Fruit fly (Drosophila melanogaster) whole organism, adult: ENCODE measurements around the gene east.
A peak's percentile ranks its signal among the peaks of the same experiment; 100 is the strongest.

ENCODE experiments used
- CG11617 ChIP-seq: fragments of 200-800 bp; sonication (Bioruptor generic); optimal IDR thresholded peaks from 2 replicates; lab custom pipeline; 2017; ENCODE audit warnings: mild to moderate bottlenecking, missing biosample characterization, missing genetic modification reagents, missing genetic modification characterization
- CG12768 ChIP-seq: fragments of 200-800 bp; sonication (Bioruptor generic); optimal IDR thresholded peaks from 2 replicates; lab custom pipeline; 2017; ENCODE audit warnings: missing biosample characterization, missing genetic modification characterization, mild to moderate bottlenecking, moderate library complexity, missing genetic modification reagents
- CG14711 ChIP-seq: fragments of 200-800 bp; sonication (Bioruptor generic); optimal IDR thresholded peaks from 2 replicates; lab custom pipeline; 2018; ENCODE audit warnings: missing biosample characterization, mild to moderate bottlenecking, missing genetic modification characterization, moderate library complexity
- CG1620 ChIP-seq: fragments of 200-800 bp; sonication (Bioruptor generic); optimal IDR thresholded peaks from 2 replicates; lab custom pipeline; 2016; ENCODE audit warnings: missing biosample characterization, missing genetic modification characterization
- CG33017 ChIP-seq: fragments of 200-800 bp; sonication (Bioruptor generic); optimal IDR thresholded peaks from 2 replicates; lab custom pipeline; 2018; ENCODE audit warnings: missing biosample characterization, mild to moderate bottlenecking, missing genetic modification characterization, moderate library complexity
- CG5204 ChIP-seq: fragments of 200-800 bp; sonication (Bioruptor generic); optimal IDR thresholded peaks from 2 replicates; lab custom pipeline; 2016; ENCODE audit warnings: missing biosample characterization, missing genetic modification characterization
- CG7045 ChIP-seq: fragments of 200-800 bp; sonication (Bioruptor generic); optimal IDR thresholded peaks from 2 replicates; lab custom pipeline; 2017; ENCODE audit warnings: missing biosample characterization, mild to moderate bottlenecking, missing genetic modification characterization
- CG7101 ChIP-seq: fragments of 200-800 bp; sonication (Bioruptor generic); optimal IDR thresholded peaks from 2 replicates; lab custom pipeline; 2018; ENCODE audit warnings: missing biosample characterization, mild to moderate bottlenecking, missing genetic modification characterization, moderate library complexity
- Clk ChIP-seq: fragments of 200-800 bp; sonication (Bioruptor generic); optimal IDR thresholded peaks from 2 replicates; lab custom pipeline; 2017; ENCODE audit warnings: missing biosample characterization, missing genetic modification characterization
- Crg-1 ChIP-seq: fragments of 200-800 bp; sonication (Bioruptor generic); optimal IDR thresholded peaks from 2 replicates; lab custom pipeline; 2016; ENCODE audit warnings: missing biosample characterization, missing genetic modification characterization
- Hr96 ChIP-seq: fragments of 200-800 bp; sonication (Bioruptor generic); optimal IDR thresholded peaks from 2 replicates; lab custom pipeline; 2016; ENCODE audit warnings: missing biosample characterization, missing genetic modification characterization
- Mnt ChIP-seq: fragments of 200-800 bp; sonication (Bioruptor generic); optimal IDR thresholded peaks from 2 replicates; lab custom pipeline; 2016; ENCODE audit warnings: missing biosample characterization, mild to moderate bottlenecking, missing genetic modification characterization
- bab1 ChIP-seq: fragments of 200-800 bp; sonication (Bioruptor generic); optimal IDR thresholded peaks from 3 replicates; lab custom pipeline; 2019; ENCODE audit warnings: missing biosample characterization, mild to moderate bottlenecking, missing genetic modification characterization, moderate library complexity
- cic ChIP-seq: fragments of 200-800 bp; sonication (Bioruptor generic); optimal IDR thresholded peaks from 2 replicates; lab custom pipeline; 2017; ENCODE audit warnings: missing biosample characterization, mild to moderate bottlenecking, missing genetic modification characterization, moderate library complexity
- cnc ChIP-seq, 2 experiments: fragments of >200 bp; optimal IDR thresholded peaks; 2 replicates each; lab custom pipeline; 2017
- kay ChIP-seq: fragments of 200-800 bp; sonication (Bioruptor generic); peaks from one replicate; lab custom pipeline; 2016; ENCODE audit warnings: missing biosample characterization, missing genetic modification characterization, borderline replicate concordance
- ovo ChIP-seq: fragments of 200-800 bp; sonication (Bioruptor generic); optimal IDR thresholded peaks from 2 replicates; lab custom pipeline; 2016; ENCODE audit warnings: missing biosample characterization, missing genetic modification characterization
- pad ChIP-seq: fragments of 200-800 bp; sonication (Bioruptor generic); optimal IDR thresholded peaks from 3 replicates; lab custom pipeline; 2017; ENCODE audit warnings: missing biosample characterization, missing genetic modification characterization, mild to moderate bottlenecking, moderate library complexity, missing genetic modification reagents
- tj ChIP-seq: fragments of 200-800 bp; sonication (Bioruptor generic); optimal IDR thresholded peaks from 3 replicates; lab custom pipeline; 2017; ENCODE audit warnings: missing biosample characterization, mild to moderate bottlenecking, missing genetic modification characterization, moderate library complexity
- toe ChIP-seq: fragments of 200-800 bp; sonication (Bioruptor generic); optimal IDR thresholded peaks from 2 replicates; lab custom pipeline; 2016; ENCODE audit warnings: missing biosample characterization, missing genetic modification characterization

east gene

DNA sequence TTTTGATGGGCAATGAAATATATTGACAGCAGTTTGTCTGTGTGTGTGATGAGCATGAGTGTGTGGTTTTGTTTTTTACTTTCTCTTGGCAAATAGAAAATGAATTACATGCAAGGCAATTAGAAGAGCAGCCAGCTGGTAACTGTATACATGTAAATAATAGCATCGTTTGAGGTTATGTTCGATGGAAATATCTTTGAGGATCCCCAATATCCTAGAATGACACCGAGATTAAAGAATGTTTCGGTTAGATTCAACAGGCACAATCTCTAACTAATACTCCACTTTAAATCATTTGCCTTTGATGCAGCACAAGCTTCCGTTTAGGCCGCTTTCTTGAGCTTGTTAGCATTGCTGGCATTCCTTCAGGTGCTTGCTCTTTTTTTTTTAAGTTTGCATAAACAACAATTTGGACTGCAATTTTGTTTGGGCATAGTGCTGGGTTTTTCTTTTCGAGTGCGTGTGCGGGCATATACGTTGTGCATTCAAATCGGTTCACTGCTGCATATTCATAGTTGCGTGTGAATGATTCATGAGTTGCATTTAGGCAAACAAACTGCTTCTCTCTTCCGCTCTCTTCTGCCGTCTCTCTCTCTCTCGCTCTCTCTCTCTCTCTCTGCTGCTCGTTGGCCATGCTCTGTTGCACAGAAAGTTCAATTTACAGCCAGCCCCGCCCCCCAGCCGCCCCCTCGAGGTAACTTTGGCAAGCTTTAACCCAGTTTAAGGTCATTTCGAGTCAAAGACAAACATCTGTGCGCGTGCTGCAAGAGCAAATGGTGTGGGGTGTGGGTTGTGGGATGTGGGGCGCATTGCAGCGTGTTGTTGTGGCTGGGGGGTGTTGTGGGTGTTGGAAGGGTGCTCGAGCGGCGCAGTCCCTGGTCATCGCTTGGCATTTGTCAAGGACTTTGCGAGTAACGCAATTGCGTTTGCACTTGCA lies 46.0 kb upstream of the east start:
- no peak for TF ChIP-seq CG12768 (GFP tag; lab: Kevin White, UChicago)
- no peak for TF ChIP-seq CG7045
- no peak for TF ChIP-seq kay (GFP tag; lab: Kevin White, UChicago)
- no peak for TF ChIP-seq Mnt (GFP tag; lab: Kevin White, UChicago)
- TF ChIP-seq CG33017 (tag; lab: Kevin White, UChicago) = no peak
- TF ChIP-seq cic = no peak
- TF ChIP-seq toe (GFP tag; lab: Kevin White, UChicago) = no peak
- no peak for TF ChIP-seq Clk (GFP tag; lab: Kevin White, UChicago)
- TF ChIP-seq Hr96 (GFP tag; lab: Kevin White, UChicago) = no peak
- no peak for TF ChIP-seq CG7101 (tag; lab: Kevin White, UChicago)
- TF ChIP-seq CG11617 (GFP tag; lab: Kevin White, UChicago) = no peak
- TF ChIP-seq ovo = no peak
- TF ChIP-seq CG1620 (GFP tag; lab: Kevin White, UChicago) = no peak
- no peak for TF ChIP-seq Crg-1 (GFP tag; lab: Kevin White, UChicago)
- TF ChIP-seq CG14711 (tag; lab: Kevin White, UChicago) = no peak
- no peak for TF ChIP-seq CG5204
- TF ChIP-seq pad = no peak

dm6 chrX:1965512-1965911 lies 45.1 kb upstream of the east start:
- no peak for TF ChIP-seq pad
- TF ChIP-seq cnc (optimal IDR thresholded peaks at IDR 0.05; lab: Kevin White, UChicago) = no peak
- peak; percentile 85 for TF ChIP-seq tj (GFP tag; lab: Kevin White, UChicago)

DNA sequence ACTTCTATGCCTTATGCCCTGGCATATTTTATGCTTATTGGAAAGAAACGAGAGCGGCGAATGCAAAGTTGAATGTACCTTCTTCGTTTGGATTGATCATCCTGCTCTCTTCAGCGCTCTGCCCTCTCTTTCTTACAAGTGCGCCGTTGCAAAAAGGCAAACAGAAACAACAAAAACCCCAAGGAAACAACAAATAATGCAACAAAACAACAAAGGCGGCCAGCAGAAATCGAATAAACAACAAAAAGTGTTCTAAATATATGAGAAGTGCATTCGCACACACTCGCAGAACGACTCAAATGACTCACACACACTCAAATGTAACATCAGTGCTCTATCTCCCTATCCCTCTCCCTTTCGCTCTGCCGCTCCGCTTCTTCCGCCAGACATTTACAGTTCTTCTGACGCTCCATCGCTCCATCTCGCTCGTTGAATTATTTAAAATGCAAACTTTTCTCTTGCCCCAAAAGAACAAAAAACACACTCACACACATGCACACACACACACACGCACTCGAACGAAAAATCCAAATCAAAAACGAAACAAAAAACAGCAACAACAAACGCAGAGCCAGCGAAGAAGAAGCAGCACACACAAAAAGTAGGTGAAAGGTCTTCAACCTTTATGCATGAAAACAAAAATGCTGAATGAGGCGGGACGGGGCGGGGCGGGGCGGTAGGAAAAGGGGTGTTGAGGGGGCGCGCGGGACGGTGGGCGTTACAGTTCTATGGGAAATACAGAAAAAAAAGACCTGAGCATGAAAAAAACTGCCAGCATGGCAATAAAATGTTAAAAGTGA lies 44.5 kb upstream of the east start:
- TF ChIP-seq CG12768 (GFP tag; lab: Kevin White, UChicago) (no peak), cic (no peak), tj (GFP tag; lab: Kevin White, UChicago) (peak; percentile 99), cnc (optimal IDR thresholded peaks at IDR 0.05; lab: Kevin White, UChicago) (no peak), bab1 (no peak), kay (GFP tag; lab: Kevin White, UChicago) (no peak), CG33017 (tag; lab: Kevin White, UChicago) (no peak)

dm6 chrX:1966779-1967520 lies 43.7 kb upstream of the east start:
- TF ChIP-seq tj (GFP tag; lab: Kevin White, UChicago) (peak; percentile 62), CG11617 (GFP tag; lab: Kevin White, UChicago) (no peak)

DNA sequence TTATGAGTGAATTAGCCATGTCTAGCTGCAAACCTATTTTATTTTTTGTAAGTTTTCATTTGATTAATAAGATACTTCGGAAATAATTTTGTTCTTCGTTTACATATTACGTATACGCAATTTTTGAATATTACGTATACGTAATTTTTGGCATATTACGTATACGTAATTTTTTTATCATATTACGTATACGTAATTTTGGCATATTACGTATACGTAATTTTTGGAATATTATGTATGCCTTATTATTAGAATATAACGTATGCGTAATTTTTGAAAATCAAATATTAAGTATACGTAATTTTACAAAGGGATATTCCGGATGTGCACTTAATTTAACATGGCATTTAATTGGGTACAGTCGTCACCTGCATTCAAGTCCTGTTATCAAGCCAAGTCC lies 42.5 kb upstream of the east start:
- no peak for TF ChIP-seq Clk (GFP tag; lab: Kevin White, UChicago)
- TF ChIP-seq CG1620 (GFP tag; lab: Kevin White, UChicago) = no peak
- TF ChIP-seq CG33017 (tag; lab: Kevin White, UChicago) = no peak
- TF ChIP-seq pad = no peak
- TF ChIP-seq tj (GFP tag; lab: Kevin White, UChicago) = no peak
- no peak for TF ChIP-seq bab1
- TF ChIP-seq CG11617 (GFP tag; lab: Kevin White, UChicago) = no peak
- TF ChIP-seq cnc (optimal IDR thresholded peaks at IDR 0.05; lab: Kevin White, UChicago) = no peak
- TF ChIP-seq toe (GFP tag; lab: Kevin White, UChicago) = no peak

- TF ChIP-seq tj (GFP tag; lab: Kevin White, UChicago) (peak; percentile 33), CG7045 (no peak), toe (GFP tag; lab: Kevin White, UChicago) (no peak), CG12768 (GFP tag; lab: Kevin White, UChicago) (no peak), CG5204 (peak; percentile 12), bab1 (peak; percentile 15), CG11617 (GFP tag; lab: Kevin White, UChicago) (no peak), Hr96 (GFP tag; lab: Kevin White, UChicago) (no peak), pad (peak; percentile 2)
These were observed 41.9 kb upstream of the east start for dm6 chrX:1968581-1969258.
